Worm (Caenorhabditis elegans): ENCODE data around the gene sri-28.

- TF ChIP-seq mdl-1 (tag; optimal IDR thresholded peaks at IDR 0.05) (no peak), elt-1 (tag; optimal IDR thresholded peaks at IDR 0.05) (no peak), lin-39 (tag; optimal IDR thresholded peaks at IDR 0.05) (no peak), ceh-9 (tag; optimal IDR thresholded peaks at IDR 0.05) (no peak), unc-39 (tag; optimal IDR thresholded peaks at IDR 0.05) (no peak)
These were observed 36.3 kb upstream of the sri-28 start, which contains the start of gene C41H7.9 for ce11 chrII:3012133-3012532.
